Fruit fly (Drosophila melanogaster) whole organism, embryonic: ENCODE measurements around the gene HINT1.

Experiments used
- CG10267 ChIP-seq: fragments of 200-800 bp; sonication (Bioruptor generic); optimal IDR thresholded peaks from 2 replicates; lab custom pipeline; 2018; ENCODE audit warnings: missing biosample characterization, mild to moderate bottlenecking, missing genetic modification characterization, moderate library complexity
- CG10431 ChIP-seq: fragments of 200-800 bp; sonication (Bioruptor generic); optimal IDR thresholded peaks from 3 replicates; lab custom pipeline; 2018; ENCODE audit warnings: missing biosample characterization, mild to moderate bottlenecking, missing genetic modification characterization
- CG11504 ChIP-seq: fragments of 200-800 bp; sonication (Bioruptor generic); optimal IDR thresholded peaks from 3 replicates; lab custom pipeline; 2019; ENCODE audit warnings: missing biosample characterization, mild to moderate bottlenecking, missing genetic modification characterization, moderate library complexity
- CG12236 ChIP-seq: fragments of 200-800 bp; sonication (Bioruptor generic); optimal IDR thresholded peaks from 2 replicates; lab custom pipeline; 2016; ENCODE audit warnings: missing biosample characterization, missing genetic modification characterization
- CG13296 ChIP-seq: fragments of 200-800 bp; sonication (Bioruptor generic); optimal IDR thresholded peaks from 3 replicates; lab custom pipeline; 2018; ENCODE audit warnings: missing biosample characterization, mild to moderate bottlenecking, missing genetic modification characterization
- CG15479 ChIP-seq: fragments of 200-800 bp; sonication (Bioruptor generic); optimal IDR thresholded peaks from 3 replicates; lab custom pipeline; 2019; ENCODE audit warnings: missing biosample characterization, mild to moderate bottlenecking, missing genetic modification characterization, moderate library complexity
- CG15696 ChIP-seq: fragments of 200-800 bp; sonication (Bioruptor generic); optimal IDR thresholded peaks from 2 replicates; lab custom pipeline; 2019; ENCODE audit warnings: missing biosample characterization, mild to moderate bottlenecking, missing genetic modification characterization, moderate library complexity
- CG1602 ChIP-seq: fragments of 200-800 bp; sonication (Bioruptor generic); optimal IDR thresholded peaks from 3 replicates; lab custom pipeline; 2016; ENCODE audit warnings: missing biosample characterization, missing genetic modification characterization
- CG17186 ChIP-seq: fragments of 200-800 bp; sonication (Bioruptor generic); optimal IDR thresholded peaks from 3 replicates; lab custom pipeline; 2017; ENCODE audit warnings: missing biosample characterization, missing genetic modification reagents, missing genetic modification characterization
- CG18476 ChIP-seq: fragments of 200-800 bp; sonication (Bioruptor generic); optimal IDR thresholded peaks from 2 replicates; lab custom pipeline; 2016; ENCODE audit warnings: missing biosample characterization, mild to moderate bottlenecking, missing genetic modification characterization
- CG18619 ChIP-seq: fragments of 200-800 bp; sonication (Bioruptor generic); optimal IDR thresholded peaks from 3 replicates; lab custom pipeline; 2017; ENCODE audit warnings: missing biosample characterization, mild to moderate bottlenecking, missing genetic modification characterization
- CG2129 ChIP-seq: fragments of 200-800 bp; sonication (Bioruptor generic); IDR thresholded peaks from 2 replicates; pipeline ENCODE4 v1.3.6; 2022; ENCODE audit warnings: missing biosample characterization, missing genetic modification characterization; ENCODE audit not compliant: partially characterized antibody
- CG34422 ChIP-seq: fragments of 200-800 bp; sonication (Bioruptor generic); IDR thresholded peaks from 3 replicates; pipeline ENCODE4 v1.3.6; 2022; ENCODE audit warnings: missing biosample characterization, missing genetic modification characterization
- CG4282 ChIP-seq: fragments of 200-800 bp; sonication (Bioruptor generic); optimal IDR thresholded peaks from 2 replicates; lab custom pipeline; 2016; ENCODE audit warnings: missing biosample characterization, missing genetic modification characterization
- CG7372 ChIP-seq: fragments of 200-800 bp; sonication (Bioruptor generic); IDR thresholded peaks from 2 replicates; pipeline ENCODE4 v1.3.6; 2022; ENCODE audit warnings: missing biosample characterization, missing genetic modification characterization
- CG8290 ChIP-seq, 3 experiments: fragments of 200-800 bp; sonication (Bioruptor generic); optimal IDR thresholded peaks; 2 replicates each; lab custom pipeline; 2016 to 2019; ENCODE audit warnings: missing biosample characterization in 3 of 3, missing genetic modification characterization in 3 of 3, mild to moderate bottlenecking in 2 of 3, moderate library complexity in 1 of 3
- CG8478 ChIP-seq: fragments of >200 bp; optimal IDR thresholded peaks from 2 replicates; lab custom pipeline; 2018
- CG9215 ChIP-seq: fragments of 200-800 bp; sonication (Bioruptor generic); IDR thresholded peaks from 2 replicates; pipeline ENCODE4 v1.3.6; 2022; ENCODE audit warnings: missing biosample characterization, missing genetic modification characterization
- E2f2 ChIP-seq: fragments of 200-800 bp; sonication (Bioruptor generic); IDR thresholded peaks from 2 replicates; pipeline ENCODE4 v1.3.6; 2022; ENCODE audit warnings: missing biosample characterization, missing genetic modification characterization
- GATAe ChIP-seq: fragments of 200-800 bp; sonication (Bioruptor generic); conservative IDR thresholded peaks from 2 replicates; pipeline ENCODE4 v1.3.6; 2022; ENCODE audit warnings: missing biosample characterization, missing genetic modification characterization
- HHEX ChIP-seq: fragments of 200-800 bp; sonication (Bioruptor generic); optimal IDR thresholded peaks from 3 replicates; lab custom pipeline; 2017; ENCODE audit warnings: missing biosample characterization, mild to moderate bottlenecking, missing genetic modification characterization, missing genetic modification reagents
- HLH54F ChIP-seq: fragments of 200-800 bp; sonication (Bioruptor generic); optimal IDR thresholded peaks from 3 replicates; lab custom pipeline; 2016; ENCODE audit warnings: missing biosample characterization, missing genetic modification characterization
- HmgD ChIP-seq: fragments of 200-800 bp; sonication (Bioruptor generic); optimal IDR thresholded peaks from 3 replicates; lab custom pipeline; 2016; ENCODE audit warnings: missing biosample characterization, missing genetic modification characterization
- Jarid2 ChIP-seq: fragments of 200-800 bp; sonication (Bioruptor generic); optimal IDR thresholded peaks from 3 replicates; lab custom pipeline; 2017; ENCODE audit warnings: mild to moderate bottlenecking, missing biosample characterization, missing genetic modification reagents, missing genetic modification characterization
- Meics ChIP-seq: fragments of 200-800 bp; sonication (Bioruptor generic); optimal IDR thresholded peaks from 2 replicates; lab custom pipeline; 2017; ENCODE audit warnings: missing biosample characterization, mild to moderate bottlenecking, missing genetic modification characterization
- Neu2 ChIP-seq: fragments of 200-800 bp; sonication (Bioruptor generic); optimal IDR thresholded peaks from 3 replicates; lab custom pipeline; 2016; ENCODE audit warnings: missing biosample characterization, missing genetic modification characterization, borderline replicate concordance
- NfI ChIP-seq: fragments of 200-800 bp; sonication (Bioruptor generic); optimal IDR thresholded peaks from 3 replicates; lab custom pipeline; 2018; ENCODE audit warnings: missing biosample characterization, mild to moderate bottlenecking, missing genetic modification characterization, moderate library complexity
- Oli ChIP-seq: fragments of 200-800 bp; sonication (Bioruptor generic); optimal IDR thresholded peaks from 2 replicates; lab custom pipeline; 2018; ENCODE audit warnings: missing biosample characterization, mild to moderate bottlenecking, missing genetic modification characterization, moderate library complexity
- PHDP ChIP-seq: fragments of 200-800 bp; sonication (Bioruptor generic); optimal IDR thresholded peaks from 3 replicates; lab custom pipeline; 2018; ENCODE audit warnings: missing biosample characterization, mild to moderate bottlenecking, missing genetic modification characterization, moderate library complexity
- Stat92E ChIP-seq, 3 experiments: fragments of >200 bp in 2 of 3; fragments of 200-800 bp in 1 of 3; sonication (Bioruptor generic) in 1 of 3; optimal IDR thresholded peaks; 2 replicates each; lab custom pipeline; 2017 to 2019; ENCODE audit warnings: missing biosample characterization in 3 of 3, missing genetic modification characterization in 3 of 3, mild to moderate bottlenecking in 1 of 3, moderate library complexity in 1 of 3
- YL-1 ChIP-seq: fragments of 200-800 bp; sonication (Bioruptor generic); optimal IDR thresholded peaks from 3 replicates; lab custom pipeline; 2017; ENCODE audit warnings: missing biosample characterization, mild to moderate bottlenecking, missing genetic modification characterization
- abd-A ChIP-seq: fragments of 200-800 bp; sonication (Bioruptor generic); optimal IDR thresholded peaks from 3 replicates; lab custom pipeline; 2019; ENCODE audit warnings: missing biosample characterization, mild to moderate bottlenecking, missing genetic modification characterization, moderate library complexity
- ato ChIP-seq: fragments of 200-800 bp; sonication (Bioruptor generic); IDR thresholded peaks from 2 replicates; pipeline ENCODE4 v1.3.6; 2022; ENCODE audit warnings: missing biosample characterization, missing genetic modification characterization; ENCODE audit not compliant: partially characterized antibody
- bowl ChIP-seq: fragments of 200-800 bp; sonication (Bioruptor generic); IDR thresholded peaks from 2 replicates; pipeline ENCODE4 v1.3.6; 2022; ENCODE audit warnings: missing biosample characterization, missing genetic modification characterization
- cas ChIP-seq: fragments of 200-800 bp; sonication (Bioruptor generic); IDR thresholded peaks from 2 replicates; pipeline ENCODE4 v1.3.6; 2022; ENCODE audit warnings: missing biosample characterization, missing genetic modification characterization
- dm ChIP-seq: fragments of 200-800 bp; sonication (Bioruptor generic); optimal IDR thresholded peaks from 3 replicates; lab custom pipeline; 2016; ENCODE audit warnings: missing biosample characterization, missing genetic modification characterization
- dysf ChIP-seq: fragments of 200-800 bp; sonication (Bioruptor generic); IDR thresholded peaks from 3 replicates; pipeline ENCODE4 v1.3.6; 2022; ENCODE audit warnings: missing biosample characterization, missing genetic modification characterization
- ftz-f1 ChIP-seq: fragments of 200-800 bp; sonication (Bioruptor generic); optimal IDR thresholded peaks from 2 replicates; lab custom pipeline; 2016; ENCODE audit warnings: missing biosample characterization, missing genetic modification characterization
- h ChIP-seq: fragments of >200 bp; optimal IDR thresholded peaks from 2 replicates; lab custom pipeline; 2017
- hbn ChIP-seq: fragments of 200-800 bp; sonication (Bioruptor generic); IDR thresholded peaks from 2 replicates; pipeline ENCODE4 v1.3.6; 2022; ENCODE audit warnings: missing biosample characterization, missing genetic modification characterization; ENCODE audit not compliant: partially characterized antibody
- insv ChIP-seq, 2 experiments: fragments of 200-800 bp; sonication (Bioruptor generic); optimal IDR thresholded peaks; 3 replicates each; lab custom pipeline; 2016 to 2018; ENCODE audit warnings: missing biosample characterization in 2 of 2, missing genetic modification characterization in 2 of 2
- mam ChIP-seq: fragments of 200-800 bp; sonication (Bioruptor generic); optimal IDR thresholded peaks from 3 replicates; lab custom pipeline; 2016; ENCODE audit warnings: missing biosample characterization, missing genetic modification characterization
- nom ChIP-seq: fragments of 200-800 bp; sonication (Bioruptor generic); optimal IDR thresholded peaks from 2 replicates; lab custom pipeline; 2017; ENCODE audit warnings: missing biosample characterization, missing genetic modification characterization, mild to moderate bottlenecking, moderate library complexity, missing genetic modification reagents
- pita ChIP-seq: fragments of 200-800 bp; sonication (Bioruptor generic); optimal IDR thresholded peaks from 2 replicates; lab custom pipeline; 2017; ENCODE audit warnings: missing biosample characterization, mild to moderate bottlenecking, missing genetic modification characterization
- pzg ChIP-seq: fragments of 200-800 bp; sonication (Bioruptor generic); optimal IDR thresholded peaks from 3 replicates; lab custom pipeline; 2018; ENCODE audit warnings: missing biosample characterization, mild to moderate bottlenecking, missing genetic modification characterization, moderate library complexity
- repo ChIP-seq: fragments of 200-800 bp; sonication (Bioruptor generic); optimal IDR thresholded peaks from 2 replicates; lab custom pipeline; 2016; ENCODE audit warnings: missing biosample characterization, missing genetic modification characterization
- so ChIP-seq: fragments of 200-800 bp; sonication (Bioruptor generic); IDR thresholded peaks from 3 replicates; pipeline ENCODE4 v1.3.6; 2022; ENCODE audit warnings: missing biosample characterization, missing genetic modification characterization
- tio ChIP-seq: fragments of 200-800 bp; sonication (Bioruptor generic); optimal IDR thresholded peaks from 2 replicates; lab custom pipeline; 2017; ENCODE audit warnings: missing biosample characterization, missing genetic modification characterization, inconsistent platforms
- trem ChIP-seq: fragments of 200-800 bp; optimal IDR thresholded peaks from 3 replicates; lab custom pipeline; 2019; ENCODE audit warnings: missing biosample characterization, mild to moderate bottlenecking, missing genetic modification characterization, moderate library complexity
- unc-4 ChIP-seq: fragments of 200-800 bp; sonication (Bioruptor generic); IDR thresholded peaks from 2 replicates; pipeline ENCODE4 v1.3.6; 2022; ENCODE audit warnings: missing biosample characterization, missing genetic modification characterization; ENCODE audit not compliant: partially characterized antibody
- zf30C ChIP-seq: fragments of 200-800 bp; sonication (Bioruptor generic); optimal IDR thresholded peaks from 3 replicates; lab custom pipeline; 2018; ENCODE audit warnings: missing biosample characterization, mild to moderate bottlenecking, missing genetic modification characterization

Gene HINT1

dm6 chr2L:2767627-2768026, 2.3 kb upstream of the HINT1 start, which contains the start of the genes Taf10b and Taf10 (continued):
- TF ChIP-seq CG13296 (GFP tag; lab: Kevin White, UChicago) (peak; percentile 41), CG12236 (GFP tag; lab: Kevin White, UChicago) (no peak), so (no peak), bowl (GFP tag; lab: Robert Waterston, UW) (no peak), CG15696 (tag; lab: Kevin White, UChicago) (no peak), CG2129 (GFP tag; lab: Robert Waterston, UW) (peak; percentile 50), CG8478 (no peak), HmgD (GFP tag; lab: Kevin White, UChicago) (no peak), hbn (GFP tag; lab: Robert Waterston, UW) (peak; percentile 84), Stat92E (GFP tag; optimal IDR thresholded peaks at IDR 0.05; lab: Kevin White, UChicago) (no peak), insv (GFP tag; optimal IDR thresholded peaks at IDR 0.05; lab: Kevin White, UChicago) (no peak), zf30C (no peak), abd-A (tag; lab: Kevin White, UChicago) (no peak), nom (GFP tag; lab: Kevin White, UChicago) (no peak), Neu2 (GFP tag; lab: Kevin White, UChicago) (no peak), YL-1 (GFP tag; lab: Kevin White, UChicago) (peak; percentile 73), dm (GFP tag; lab: Kevin White, UChicago) (no peak), CG11504 (tag; lab: Kevin White, UChicago) (no peak), CG34422 (GFP tag; lab: Robert Waterston, UW) (peak; percentile 56; the same call in 2 of the 3 replicates), CG18619 (GFP tag; lab: Kevin White, UChicago) (no peak), HHEX (GFP tag; lab: Kevin White, UChicago) (no peak), pzg (GFP tag; lab: Kevin White, UChicago) (peak; percentile 76), NfI (GFP tag; lab: Kevin White, UChicago) (no peak), CG17186 (GFP tag; lab: Kevin White, UChicago) (peak; percentile 34), ato (GFP tag; lab: Robert Waterston, UW) (peak; percentile 80), repo (GFP tag; lab: Kevin White, UChicago) (no peak), CG4282 (GFP tag; lab: Kevin White, UChicago) (no peak), tio (GFP tag; lab: Kevin White, UChicago) (no peak), GATAe (GFP tag; lab: Robert Waterston, UW) (no peak; the same call in 1 of the 2 replicates), Meics (GFP tag; lab: Kevin White, UChicago) (no peak), CG9215 (GFP tag; lab: Robert Waterston, UW) (no peak), CG18476 (GFP tag; lab: Kevin White, UChicago) (no peak), HLH54F (GFP tag; lab: Kevin White, UChicago) (no peak), dysf (GFP tag; lab: Robert Waterston, UW) (no peak), unc-4 (GFP tag; lab: Robert Waterston, UW) (peak; percentile 87), CG1602 (GFP tag; lab: Kevin White, UChicago) (no peak), CG15479 (GFP tag; lab: Kevin White, UChicago) (no peak), PHDP (tag; lab: Kevin White, UChicago) (no peak), CG10267 (tag; lab: Kevin White, UChicago) (peak; percentile 46), ftz-f1 (no peak), cas (no peak), pita (GFP tag; lab: Kevin White, UChicago) (no peak), Jarid2 (GFP tag; lab: Kevin White, UChicago) (no peak), trem (tag; lab: Kevin White, UChicago) (peak; percentile 69), E2f2 (GFP tag; lab: Robert Waterston, UW) (peak; percentile 64), h (no peak), CG7372 (no peak), mam (GFP tag; lab: Kevin White, UChicago) (no peak), Oli (no peak), CG10431 (GFP tag; lab: Kevin White, UChicago) (no peak), CG8290 (GFP tag; optimal IDR thresholded peaks at IDR 0.05; lab: Kevin White, UChicago) (no peak), CG8290 (tag; optimal IDR thresholded peaks at IDR 0.05; lab: Kevin White, UChicago) (peak in 1 of 2 experiments; percentile 55)
